Worm (Caenorhabditis elegans) whole organism, L4 larva: ENCODE data around the gene spsb-2.
A peak's percentile ranks its signal among the peaks of the same experiment; 100 is the strongest.

ENCODE experiments used
- F26F4.8 ChIP-seq: fragments of 200-800 bp; sonication (Bioruptor generic); conservative IDR thresholded peaks from 2 replicates; pipeline ENCODE4 v1.3.6; 2022; ENCODE audit warnings: missing genetic modification characterization, missing compliant biosample characterization
- F49E8.2 ChIP-seq: sonication (generic microtip); optimal IDR thresholded peaks from 2 replicates; lab custom pipeline; 2016; ENCODE audit warnings: missing compliant biosample characterization, mild to moderate bottlenecking, missing genetic modification characterization, borderline replicate concordance
- T20F7.1 ChIP-seq: fragments of 200-800 bp; sonication (Bioruptor generic); optimal IDR thresholded peaks from 2 replicates; lab custom pipeline; 2018; ENCODE audit warnings: mild to moderate bottlenecking, missing genetic modification characterization, missing compliant biosample characterization
- T26A8.4 ChIP-seq: fragments of 200-800 bp; sonication (Bioruptor generic); IDR thresholded peaks from 2 replicates; pipeline ENCODE4 v1.3.6; 2022; ENCODE audit warnings: missing genetic modification characterization, missing compliant biosample characterization
- Y105C5A.15 ChIP-seq: fragments of 200-800 bp; sonication (Bioruptor generic); IDR thresholded peaks from 2 replicates; pipeline ENCODE4 v1.3.6; 2022; ENCODE audit warnings: missing genetic modification characterization, missing compliant biosample characterization
- Y5F2A.4 ChIP-seq: fragments of 200-800 bp; sonication (Bioruptor generic); optimal IDR thresholded peaks from 2 replicates; lab custom pipeline; 2018; ENCODE audit warnings: mild to moderate bottlenecking, missing genetic modification characterization, missing compliant biosample characterization
- ama-1 ChIP-seq: fragments of 150-350 bp; optimal IDR thresholded peaks from 2 replicates; lab custom pipeline; 2014; ENCODE audit warnings: inconsistent platforms, mixed read lengths
- arid-1 ChIP-seq: fragments of 200-800 bp; sonication (Bioruptor generic); conservative IDR thresholded peaks from 2 replicates; pipeline ENCODE4 v1.3.6; 2022; ENCODE audit warnings: missing genetic modification reagents, missing genetic modification characterization, missing compliant biosample characterization
- ceh-20 ChIP-seq: fragments of 200-800 bp; sonication (Bioruptor generic); IDR thresholded peaks from 2 replicates; pipeline ENCODE4 v1.3.6; 2022; ENCODE audit warnings: missing genetic modification reagents, missing genetic modification characterization, missing compliant biosample characterization
- ceh-82 ChIP-seq: sonication (generic microtip); optimal IDR thresholded peaks from 2 replicates; lab custom pipeline; 2017; ENCODE audit warnings: missing biosample characterization, missing genetic modification characterization
- cey-2 ChIP-seq: sonication (generic microtip); optimal IDR thresholded peaks from 3 replicates; lab custom pipeline; 2017; ENCODE audit warnings: missing genetic modification characterization, mild to moderate bottlenecking, missing compliant biosample characterization, antibody characterized with exemption, borderline replicate concordance; ENCODE audit not compliant: insufficient read depth
- daf-12 ChIP-seq: fragments of 150-350 bp; optimal IDR thresholded peaks from 2 replicates; lab custom pipeline; 2014; ENCODE audit warnings: missing biosample characterization, missing genetic modification reagents, missing genetic modification characterization
- dmd-6 ChIP-seq: fragments of 200-800 bp; sonication (Bioruptor generic); IDR thresholded peaks from 2 replicates; pipeline ENCODE4 v1.3.6; 2022; ENCODE audit warnings: missing genetic modification reagents, missing genetic modification characterization, missing compliant biosample characterization
- dmd-9 ChIP-seq: fragments of 200-800 bp; sonication (Bioruptor generic); IDR thresholded peaks from 2 replicates; pipeline ENCODE4 v1.3.6; 2022; ENCODE audit warnings: missing genetic modification reagents, missing genetic modification characterization, missing compliant biosample characterization
- egl-43 ChIP-seq: fragments of 200-800 bp; sonication (Bioruptor generic); IDR thresholded peaks from 2 replicates; pipeline ENCODE4 v1.3.6; 2022; ENCODE audit warnings: missing genetic modification reagents, missing genetic modification characterization, missing compliant biosample characterization
- fkh-10 ChIP-seq: fragments of 150-350 bp; optimal IDR thresholded peaks from 2 replicates; lab custom pipeline; 2014; ENCODE audit warnings: missing biosample characterization, missing genetic modification reagents, missing genetic modification characterization
- hif-1 ChIP-seq, 2 experiments: sonication (generic microtip); optimal IDR thresholded peaks; 2 replicates each; lab custom pipeline; 2016 to 2017; ENCODE audit warnings: missing compliant biosample characterization in 2 of 2, missing genetic modification characterization in 2 of 2, missing genetic modification reagents in 2 of 2, missing genotype in 2 of 2, mild to moderate bottlenecking in 1 of 2
- hlh-30 ChIP-seq: sonication (generic microtip); optimal IDR thresholded peaks from 2 replicates; lab custom pipeline; 2017; ENCODE audit warnings: antibody characterized with exemption, mild to moderate bottlenecking, missing genetic modification characterization, missing compliant biosample characterization; ENCODE audit not compliant: insufficient read depth
- lim-7 ChIP-seq: fragments of 200-800 bp; sonication (Bioruptor generic); IDR thresholded peaks from 2 replicates; pipeline ENCODE4 v1.3.6; 2022; ENCODE audit warnings: missing genetic modification characterization, missing compliant biosample characterization
- lin-13 ChIP-seq: fragments of 150-350 bp; optimal IDR thresholded peaks from 2 replicates; lab custom pipeline; 2014; ENCODE audit warnings: missing biosample characterization, missing genetic modification reagents, missing genetic modification characterization
- lin-15B ChIP-seq: fragments of 150-350 bp; sonication (generic microtip); optimal IDR thresholded peaks from 3 replicates; lab custom pipeline; 2014; ENCODE audit warnings: missing biosample characterization, missing genetic modification characterization
- lin-29 ChIP-seq: fragments of 200-800 bp; sonication (Bioruptor generic); IDR thresholded peaks from 2 replicates; pipeline ENCODE4 v1.3.6; 2022; ENCODE audit warnings: missing genetic modification reagents, missing genetic modification characterization, missing compliant biosample characterization
- mdl-1 ChIP-seq, 2 experiments: fragments of 150-350 bp in 1 of 2; sonication (generic microtip) in 1 of 2; optimal IDR thresholded peaks; 2 replicates each; lab custom pipeline; 2014 to 2017; ENCODE audit warnings: missing biosample characterization in 2 of 2, missing genetic modification characterization in 2 of 2
- mdt-29 ChIP-seq: fragments of 200-800 bp; sonication (Bioruptor generic); IDR thresholded peaks from 2 replicates; pipeline ENCODE4 v1.3.6; 2022; ENCODE audit warnings: missing genetic modification reagents, missing genetic modification characterization, missing compliant biosample characterization
- mep-1 ChIP-seq: fragments of 150-350 bp; sonication (generic microtip); optimal IDR thresholded peaks from 3 replicates; lab custom pipeline; 2014; ENCODE audit warnings: missing biosample characterization, missing genetic modification characterization
- mes-2 ChIP-seq: sonication (generic microtip); optimal IDR thresholded peaks from 2 replicates; lab custom pipeline; 2016; ENCODE audit warnings: missing genotype, mild to moderate bottlenecking, missing genetic modification characterization, missing compliant biosample characterization; ENCODE audit not compliant: poor library complexity, severe bottlenecking
- nhr-10 ChIP-seq: fragments of 150-350 bp; optimal IDR thresholded peaks from 2 replicates; lab custom pipeline; 2014; ENCODE audit warnings: missing biosample characterization, missing genetic modification characterization
- nhr-102 ChIP-seq: sonication (generic microtip); optimal IDR thresholded peaks from 2 replicates; lab custom pipeline; 2016; ENCODE audit warnings: mild to moderate bottlenecking, missing genetic modification characterization, moderate library complexity, missing compliant biosample characterization
- nhr-11 ChIP-seq: fragments of 150-350 bp; optimal IDR thresholded peaks from 2 replicates; lab custom pipeline; 2014; ENCODE audit warnings: missing biosample characterization, missing genetic modification characterization
- nhr-237 ChIP-seq: sonication (generic microtip); optimal IDR thresholded peaks from 2 replicates; lab custom pipeline; 2017; ENCODE audit warnings: missing biosample characterization, missing genetic modification characterization
- nhr-25 ChIP-seq: sonication (generic microtip); optimal IDR thresholded peaks from 2 replicates; lab custom pipeline; 2017; ENCODE audit warnings: missing genetic modification characterization, mild to moderate bottlenecking, missing compliant biosample characterization, antibody characterized with exemption, moderate library complexity, borderline replicate concordance; ENCODE audit not compliant: insufficient read depth
- nhr-28 ChIP-seq: fragments of 150-350 bp; optimal IDR thresholded peaks from 2 replicates; lab custom pipeline; 2014; ENCODE audit warnings: missing biosample characterization, missing genetic modification characterization
- nhr-41 ChIP-seq: fragments of 200-800 bp; sonication (Bioruptor generic); IDR thresholded peaks from 2 replicates; pipeline ENCODE4 v1.3.6; 2022; ENCODE audit warnings: missing genetic modification reagents, missing genetic modification characterization, missing compliant biosample characterization
- nhr-6 ChIP-seq: fragments of 150-350 bp; optimal IDR thresholded peaks from 2 replicates; lab custom pipeline; 2014; ENCODE audit warnings: missing biosample characterization, missing genetic modification characterization
- nhr-76 ChIP-seq: fragments of 150-350 bp; optimal IDR thresholded peaks from 2 replicates; lab custom pipeline; 2014; ENCODE audit warnings: missing biosample characterization, missing genetic modification characterization
- pha-4 ChIP-seq, 2 experiments: fragments of 150-350 bp in 1 of 2; fragments of 200-800 bp in 1 of 2; sonication (Bioruptor generic) in 1 of 2; IDR thresholded peaks in 1 of 2; optimal IDR thresholded peaks in 1 of 2; 2 replicates each; pipeline versions ENCODE4 v1.3.6 to Lab custom; 2014 to 2022; ENCODE audit warnings: missing genetic modification characterization in 2 of 2, missing genetic modification reagents in 2 of 2, missing biosample characterization in 1 of 2, missing compliant biosample characterization in 1 of 2
- php-3 ChIP-seq: fragments of 200-800 bp; sonication (Bioruptor generic); IDR thresholded peaks from 2 replicates; pipeline ENCODE4 v1.3.6; 2022; ENCODE audit warnings: missing genetic modification reagents, missing genetic modification characterization, missing compliant biosample characterization
- pqm-1 ChIP-seq: sonication (generic microtip); optimal IDR thresholded peaks from 2 replicates; lab custom pipeline; 2017; ENCODE audit warnings: missing biosample characterization, missing genetic modification characterization
- saeg-2 ChIP-seq: fragments of 200-800 bp; sonication (Bioruptor generic); IDR thresholded peaks from 2 replicates; pipeline ENCODE4 v1.3.6; 2022; ENCODE audit warnings: missing genetic modification reagents, missing genetic modification characterization, missing compliant biosample characterization
- set-16 ChIP-seq: fragments of 200-800 bp; sonication (Bioruptor generic); IDR thresholded peaks from 2 replicates; pipeline ENCODE4 v1.3.6; 2022; ENCODE audit warnings: missing genetic modification reagents, missing genetic modification characterization, missing compliant biosample characterization
- skn-1 ChIP-seq: fragments of 150-350 bp; optimal IDR thresholded peaks from 2 replicates; lab custom pipeline; 2014; ENCODE audit warnings: missing biosample characterization, missing genetic modification characterization
- spr-3 ChIP-seq: fragments of 200-800 bp; sonication (Bioruptor generic); optimal IDR thresholded peaks from 2 replicates; lab custom pipeline; 2018; ENCODE audit warnings: mild to moderate bottlenecking, missing genetic modification characterization, missing compliant biosample characterization
- tag-97 ChIP-seq: fragments of 200-800 bp; sonication (Bioruptor generic); IDR thresholded peaks from 2 replicates; pipeline ENCODE4 v1.3.6; 2022; ENCODE audit warnings: missing genetic modification characterization, missing compliant biosample characterization
- unc-62 ChIP-seq, 3 experiments: fragments of 150-350 bp in 1 of 3; sonication (generic microtip); optimal IDR thresholded peaks in 2 of 3; peaks in 1 of 3; 1 replicate in 1 of 3; 2 replicates in 2 of 3; lab custom pipeline; 2014 to 2017; ENCODE audit warnings: missing biosample characterization in 3 of 3, missing genetic modification characterization in 3 of 3, missing genetic modification reagents in 3 of 3, missing genotype in 1 of 3
- vab-7 ChIP-seq: fragments of 200-800 bp; sonication (Bioruptor generic); IDR thresholded peaks from 2 replicates; pipeline ENCODE4 v1.3.6; 2022; ENCODE audit warnings: missing genetic modification reagents, missing genetic modification characterization, missing compliant biosample characterization
- zip-11 ChIP-seq: fragments of 200-800 bp; sonication (Bioruptor generic); IDR thresholded peaks from 2 replicates; pipeline ENCODE4 v1.3.6; 2022; ENCODE audit warnings: missing genetic modification characterization, missing compliant biosample characterization

Gene spsb-2

ce11 chrII:15209309-15209708 lies 20.8 kb upstream of the spsb-2 start:
- TF ChIP-seq dmd-9 (GFP tag; lab: Robert Waterston, UW) (no peak), egl-43 (0 out of 2 replicates have a peak, but pooled peaks have one; percentile 48), arid-1 (GFP tag; lab: Robert Waterston, UW) (no peak), nhr-76 (tag; lab: Kevin White, UChicago) (no peak), mes-2 (tag; lab: Kevin White, UChicago) (peak; percentile 31), nhr-28 (tag; lab: Kevin White, UChicago) (no peak), zip-11 (GFP tag; lab: Robert Waterston, UW) (no peak), hlh-30 (tag; lab: Kevin White, UChicago) (peak; percentile 80), unc-62 (GFP tag; optimal IDR thresholded peaks at IDR 0.05 in 1 of 2; lab: Kevin White, UChicago) (no peak), unc-62 (tag; optimal IDR thresholded peaks at IDR 0.05; lab: Kevin White, UChicago) (no peak)

ce11 chrII:15212260-15212914 lies 17.8 kb upstream of the spsb-2 start:
- TF ChIP-seq ceh-20: no peak
- TF ChIP-seq ama-1 (lab: Kevin White, UChicago): peak; percentile 76
- TF ChIP-seq hif-1 (tag; optimal IDR thresholded peaks at IDR 0.05; lab: Kevin White, UChicago): no peak
- TF ChIP-seq fkh-10 (GFP tag; lab: Kevin White, UChicago): no peak
- TF ChIP-seq set-16 (GFP tag; lab: Robert Waterston, UW): peak; percentile 12; the same call in 1 of the 2 replicates
- no peak for TF ChIP-seq lin-13 (GFP tag; lab: Kevin White, UChicago)
- no peak for TF ChIP-seq vab-7 (GFP tag; lab: Robert Waterston, UW)
- TF ChIP-seq skn-1 (tag; lab: Kevin White, UChicago): no peak
- peak in 1 of 2 experiments; percentile 28 for TF ChIP-seq mdl-1 (tag; optimal IDR thresholded peaks at IDR 0.05; lab: Kevin White, UChicago)
- TF ChIP-seq ceh-82 (tag; lab: Kevin White, UChicago): no peak
- TF ChIP-seq lin-29 (GFP tag; lab: Robert Waterston, UW): no peak
- no peak for TF ChIP-seq pqm-1 (tag; lab: Kevin White, UChicago)
- TF ChIP-seq saeg-2 (GFP tag; lab: Robert Waterston, UW): no peak
- no peak for TF ChIP-seq daf-12 (tag; lab: Kevin White, UChicago)
- 0 out of 2 replicates have a peak, but pooled peaks have one; percentile 6 for TF ChIP-seq dmd-6 (GFP tag; lab: Robert Waterston, UW)
- no peak for TF ChIP-seq nhr-11 (tag; lab: Kevin White, UChicago)
- no peak for TF ChIP-seq nhr-102
- TF ChIP-seq nhr-10: peak; percentile 56
- no peak for TF ChIP-seq php-3
- peak; percentile 27 for TF ChIP-seq nhr-25 (tag; lab: Kevin White, UChicago)
- no peak for TF ChIP-seq T26A8.4 (GFP tag; lab: Robert Waterston, UW)
- TF ChIP-seq mes-2 (tag; lab: Kevin White, UChicago): no peak
- no peak for TF ChIP-seq F49E8.2
- TF ChIP-seq Y5F2A.4: no peak
- TF ChIP-seq mep-1 (tag; lab: Kevin White, UChicago): peak; percentile 54
- TF ChIP-seq T20F7.1 (GFP tag; lab: Kevin White, UChicago): no peak
- TF ChIP-seq cey-2 (tag; lab: Kevin White, UChicago): no peak
- TF ChIP-seq lin-15B (tag; lab: Kevin White, UChicago): no peak
- TF ChIP-seq nhr-237 (tag; lab: Kevin White, UChicago): no peak
- no peak for TF ChIP-seq Y105C5A.15 (GFP tag; lab: Robert Waterston, UW)
- no peak for TF ChIP-seq lim-7
- TF ChIP-seq nhr-6: no peak
- no peak for TF ChIP-seq nhr-41 (GFP tag; lab: Robert Waterston, UW)
- no peak for TF ChIP-seq dmd-9 (GFP tag; lab: Robert Waterston, UW)
- no peak for TF ChIP-seq nhr-76 (tag; lab: Kevin White, UChicago)
- no peak for TF ChIP-seq F26F4.8 (GFP tag; lab: Robert Waterston, UW)
- no peak for TF ChIP-seq tag-97 (GFP tag; lab: Robert Waterston, UW)
- TF ChIP-seq pha-4 (GFP tag; IDR thresholded peaks at IDR 0.05; lab: Robert Waterston, UW): no peak
- no peak for TF ChIP-seq pha-4 (tag; optimal IDR thresholded peaks at IDR 0.05; lab: Kevin White, UChicago)
- no peak for TF ChIP-seq arid-1 (GFP tag; lab: Robert Waterston, UW)
- peak; percentile 61 for TF ChIP-seq nhr-28 (tag; lab: Kevin White, UChicago)
- TF ChIP-seq spr-3 (GFP tag; lab: Kevin White, UChicago): no peak
- no peak for TF ChIP-seq mdt-29 (GFP tag; lab: Robert Waterston, UW)
